Worm (Caenorhabditis elegans): Measurements from ENCODE around the gene W06G6.2.

ce11 chrV:16603102-16603501 is 26.0 kb upstream of the W06G6.2 start, which contains the start of gene T03E6.8:
- no peak for TF ChIP-seq blmp-1 (tag; optimal IDR thresholded peaks at IDR 0.05; ENCODE audit: insufficient read depth)
- TF ChIP-seq nhr-12 (tag; optimal IDR thresholded peaks at IDR 0.05), result no peak
- TF ChIP-seq alr-1 (tag; optimal IDR thresholded peaks at IDR 0.05), result no peak
- TF ChIP-seq F13H6.1 (tag; optimal IDR thresholded peaks at IDR 0.05), result no peak
- no peak for TF ChIP-seq zag-1 (tag; optimal IDR thresholded peaks at IDR 0.05)
- no peak for TF ChIP-seq lin-39 (tag; optimal IDR thresholded peaks at IDR 0.05)
- no peak for TF ChIP-seq sem-4 (tag; optimal IDR thresholded peaks at IDR 0.05)
- TF ChIP-seq lin-13 (GFP tag; optimal IDR thresholded peaks at IDR 0.05), result no peak
- TF ChIP-seq unc-62 (GFP tag; optimal IDR thresholded peaks at IDR 0.05), result no peak

Data from whole organism, L2 larva.